Worm (Caenorhabditis elegans): ENCODE measurements around the gene glb-30.

The glb-30 gene

DNA sequence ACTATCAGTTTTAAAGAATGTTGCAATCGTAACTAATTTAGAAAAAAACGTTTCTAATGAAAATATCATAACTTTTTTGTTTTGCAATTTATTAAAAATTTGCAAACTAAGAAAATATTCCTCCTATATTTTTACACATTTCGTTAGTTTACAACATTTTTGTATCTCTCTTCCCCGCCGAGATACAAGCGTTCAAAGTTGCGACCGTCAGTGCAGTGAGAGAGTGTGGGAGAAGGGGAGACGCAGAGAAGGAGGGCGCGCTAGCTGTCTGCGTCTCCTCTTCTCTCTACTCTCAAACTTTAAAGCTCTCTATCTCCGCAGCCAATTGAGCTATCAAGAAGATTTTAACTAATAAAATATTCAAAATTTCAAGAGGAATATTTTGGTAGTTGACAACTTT, 12.0 kb upstream of the glb-30 start:
- TF ChIP-seq egl-27 (tag; optimal IDR thresholded peaks at IDR 0.05), result no peak
- TF ChIP-seq nhr-23 (tag; optimal IDR thresholded peaks at IDR 0.05), result no peak
- no peak for TF ChIP-seq eor-1 (tag; optimal IDR thresholded peaks at IDR 0.05)
- no peak for TF ChIP-seq ceh-9 (tag; optimal IDR thresholded peaks at IDR 0.05)
- TF ChIP-seq hmg-11 (tag; optimal IDR thresholded peaks at IDR 0.05), result no peak
- TF ChIP-seq unc-62 (GFP tag; optimal IDR thresholded peaks at IDR 0.05), result no peak
- TF ChIP-seq ZK546.5 (tag; optimal IDR thresholded peaks at IDR 0.05), result no peak
- TF ChIP-seq jun-1 (tag; optimal IDR thresholded peaks at IDR 0.05), result no peak
- TF ChIP-seq aly-2 (tag; optimal IDR thresholded peaks at IDR 0.05), result no peak
- TF ChIP-seq fkh-2 (tag; optimal IDR thresholded peaks at IDR 0.05), result no peak

ce11 chrIII:1678671-1679070, 10.3 kb upstream of the glb-30 start:
- TF ChIP-seq jun-1 (tag; optimal IDR thresholded peaks at IDR 0.05) (no peak), egl-27 (tag; optimal IDR thresholded peaks at IDR 0.05) (no peak), pqm-1 (tag; optimal IDR thresholded peaks at IDR 0.05) (no peak), lin-15B (tag; optimal IDR thresholded peaks at IDR 0.05) (no peak), unc-62 (GFP tag; optimal IDR thresholded peaks at IDR 0.05) (no peak), nhr-76 (tag; optimal IDR thresholded peaks at IDR 0.05) (no peak), nhr-12 (tag; optimal IDR thresholded peaks at IDR 0.05) (no peak), lsy-12 (tag; optimal IDR thresholded peaks at IDR 0.05) (no peak), egl-5 (tag; optimal IDR thresholded peaks at IDR 0.05) (no peak)

- TF ChIP-seq pha-4 (tag; optimal IDR thresholded peaks at IDR 0.05) (peak; percentile 93), tbx-2 (tag; optimal IDR thresholded peaks at IDR 0.05) (no peak), nhr-76 (tag; optimal IDR thresholded peaks at IDR 0.05) (no peak), pqm-1 (tag; optimal IDR thresholded peaks at IDR 0.05) (peak; percentile 3), unc-39 (tag; optimal IDR thresholded peaks at IDR 0.05) (no peak), ztf-4 (tag; optimal IDR thresholded peaks at IDR 0.05) (no peak), egl-5 (tag; optimal IDR thresholded peaks at IDR 0.05) (no peak), jun-1 (tag; optimal IDR thresholded peaks at IDR 0.05) (peak; percentile 23), skn-1 (tag; optimal IDR thresholded peaks at IDR 0.05) (no peak), nhr-25 (tag; optimal IDR thresholded peaks at IDR 0.05) (no peak), eor-1 (tag; optimal IDR thresholded peaks at IDR 0.05) (no peak), ceh-9 (tag; optimal IDR thresholded peaks at IDR 0.05) (no peak)
These were observed 8.2 kb upstream of the glb-30 start, which contains the start of gene Y22D7AR.6 for ce11 chrIII:1676588-1676987. Gene Y22D7AR.6, minus strand, starts transcription at chrIII:1676721.

ce11 chrIII:1674760-1675159, 6.3 kb upstream of the glb-30 start:
- TF ChIP-seq zag-1 (tag; optimal IDR thresholded peaks at IDR 0.05) (no peak), snpc-4 (tag; optimal IDR thresholded peaks at IDR 0.05) (no peak), tbx-2 (tag; optimal IDR thresholded peaks at IDR 0.05) (no peak), egl-27 (tag; optimal IDR thresholded peaks at IDR 0.05) (no peak), hmg-11 (tag; optimal IDR thresholded peaks at IDR 0.05) (no peak), pqm-1 (tag; optimal IDR thresholded peaks at IDR 0.05) (no peak), eor-1 (tag; optimal IDR thresholded peaks at IDR 0.05) (no peak), nhr-28 (tag; optimal IDR thresholded peaks at IDR 0.05) (no peak), fkh-2 (tag; optimal IDR thresholded peaks at IDR 0.05) (no peak), ztf-11 (tag; optimal IDR thresholded peaks at IDR 0.05) (no peak), unc-62 (GFP tag; optimal IDR thresholded peaks at IDR 0.05) (no peak), nhr-25 (tag; optimal IDR thresholded peaks at IDR 0.05) (no peak), nhr-67 (tag; optimal IDR thresholded peaks at IDR 0.05) (no peak)

- TF ChIP-seq fkh-2 (tag; optimal IDR thresholded peaks at IDR 0.05) (no peak), tbx-2 (tag; optimal IDR thresholded peaks at IDR 0.05) (no peak), nhr-23 (tag; optimal IDR thresholded peaks at IDR 0.05) (no peak), skn-1 (tag; optimal IDR thresholded peaks at IDR 0.05) (no peak), nhr-25 (tag; optimal IDR thresholded peaks at IDR 0.05) (no peak), ceh-28 (tag; optimal IDR thresholded peaks at IDR 0.05) (no peak), nhr-28 (tag; optimal IDR thresholded peaks at IDR 0.05) (no peak), elt-3 (tag; optimal IDR thresholded peaks at IDR 0.05) (no peak), lsy-12 (tag; optimal IDR thresholded peaks at IDR 0.05) (no peak), aly-2 (tag; optimal IDR thresholded peaks at IDR 0.05) (no peak), egl-27 (tag; optimal IDR thresholded peaks at IDR 0.05) (no peak), snpc-4 (tag; optimal IDR thresholded peaks at IDR 0.05) (no peak), eor-1 (tag; optimal IDR thresholded peaks at IDR 0.05) (no peak), mdl-1 (tag; optimal IDR thresholded peaks at IDR 0.05) (no peak), elt-1 (tag; optimal IDR thresholded peaks at IDR 0.05) (no peak), ceh-82 (tag; optimal IDR thresholded peaks at IDR 0.05) (no peak), nhr-12 (tag; optimal IDR thresholded peaks at IDR 0.05) (no peak), sea-2 (GFP tag; optimal IDR thresholded peaks at IDR 0.05) (no peak)
These were observed 4.9 kb upstream of the glb-30 start for ce11 chrIII:1673320-1673719.

All from whole organism, L3 larva.